Fruit fly (Drosophila melanogaster) whole organism, adult: ENCODE measurements around the gene bb8.

Experiments
- CG11617 ChIP-seq: fragments of 200-800 bp; sonication (Bioruptor generic); optimal IDR thresholded peaks from 2 replicates; lab custom pipeline; 2017; ENCODE audit warnings: mild to moderate bottlenecking, missing biosample characterization, missing genetic modification reagents, missing genetic modification characterization
- CG12768 ChIP-seq: fragments of 200-800 bp; sonication (Bioruptor generic); optimal IDR thresholded peaks from 2 replicates; lab custom pipeline; 2017; ENCODE audit warnings: missing biosample characterization, missing genetic modification characterization, mild to moderate bottlenecking, moderate library complexity, missing genetic modification reagents
- CG14711 ChIP-seq: fragments of 200-800 bp; sonication (Bioruptor generic); optimal IDR thresholded peaks from 2 replicates; lab custom pipeline; 2018; ENCODE audit warnings: missing biosample characterization, mild to moderate bottlenecking, missing genetic modification characterization, moderate library complexity
- CG1620 ChIP-seq: fragments of 200-800 bp; sonication (Bioruptor generic); optimal IDR thresholded peaks from 2 replicates; lab custom pipeline; 2016; ENCODE audit warnings: missing biosample characterization, missing genetic modification characterization
- CG33017 ChIP-seq: fragments of 200-800 bp; sonication (Bioruptor generic); optimal IDR thresholded peaks from 2 replicates; lab custom pipeline; 2018; ENCODE audit warnings: missing biosample characterization, mild to moderate bottlenecking, missing genetic modification characterization, moderate library complexity
- CG5204 ChIP-seq: fragments of 200-800 bp; sonication (Bioruptor generic); optimal IDR thresholded peaks from 2 replicates; lab custom pipeline; 2016; ENCODE audit warnings: missing biosample characterization, missing genetic modification characterization
- CG7045 ChIP-seq: fragments of 200-800 bp; sonication (Bioruptor generic); optimal IDR thresholded peaks from 2 replicates; lab custom pipeline; 2017; ENCODE audit warnings: missing biosample characterization, mild to moderate bottlenecking, missing genetic modification characterization
- CG7101 ChIP-seq: fragments of 200-800 bp; sonication (Bioruptor generic); optimal IDR thresholded peaks from 2 replicates; lab custom pipeline; 2018; ENCODE audit warnings: missing biosample characterization, mild to moderate bottlenecking, missing genetic modification characterization, moderate library complexity
- Clk ChIP-seq: fragments of 200-800 bp; sonication (Bioruptor generic); optimal IDR thresholded peaks from 2 replicates; lab custom pipeline; 2017; ENCODE audit warnings: missing biosample characterization, missing genetic modification characterization
- Crg-1 ChIP-seq: fragments of 200-800 bp; sonication (Bioruptor generic); optimal IDR thresholded peaks from 2 replicates; lab custom pipeline; 2016; ENCODE audit warnings: missing biosample characterization, missing genetic modification characterization
- Hr96 ChIP-seq: fragments of 200-800 bp; sonication (Bioruptor generic); optimal IDR thresholded peaks from 2 replicates; lab custom pipeline; 2016; ENCODE audit warnings: missing biosample characterization, missing genetic modification characterization
- Mnt ChIP-seq: fragments of 200-800 bp; sonication (Bioruptor generic); optimal IDR thresholded peaks from 2 replicates; lab custom pipeline; 2016; ENCODE audit warnings: missing biosample characterization, mild to moderate bottlenecking, missing genetic modification characterization
- bab1 ChIP-seq: fragments of 200-800 bp; sonication (Bioruptor generic); optimal IDR thresholded peaks from 3 replicates; lab custom pipeline; 2019; ENCODE audit warnings: missing biosample characterization, mild to moderate bottlenecking, missing genetic modification characterization, moderate library complexity
- cic ChIP-seq: fragments of 200-800 bp; sonication (Bioruptor generic); optimal IDR thresholded peaks from 2 replicates; lab custom pipeline; 2017; ENCODE audit warnings: missing biosample characterization, mild to moderate bottlenecking, missing genetic modification characterization, moderate library complexity
- cnc ChIP-seq, 2 experiments: fragments of >200 bp; optimal IDR thresholded peaks; 2 replicates each; lab custom pipeline; 2017
- kay ChIP-seq: fragments of 200-800 bp; sonication (Bioruptor generic); peaks from one replicate; lab custom pipeline; 2016; ENCODE audit warnings: missing biosample characterization, missing genetic modification characterization, borderline replicate concordance
- ovo ChIP-seq: fragments of 200-800 bp; sonication (Bioruptor generic); optimal IDR thresholded peaks from 2 replicates; lab custom pipeline; 2016; ENCODE audit warnings: missing biosample characterization, missing genetic modification characterization
- pad ChIP-seq: fragments of 200-800 bp; sonication (Bioruptor generic); optimal IDR thresholded peaks from 3 replicates; lab custom pipeline; 2017; ENCODE audit warnings: missing biosample characterization, missing genetic modification characterization, mild to moderate bottlenecking, moderate library complexity, missing genetic modification reagents
- tj ChIP-seq: fragments of 200-800 bp; sonication (Bioruptor generic); optimal IDR thresholded peaks from 3 replicates; lab custom pipeline; 2017; ENCODE audit warnings: missing biosample characterization, mild to moderate bottlenecking, missing genetic modification characterization, moderate library complexity
- toe ChIP-seq: fragments of 200-800 bp; sonication (Bioruptor generic); optimal IDR thresholded peaks from 2 replicates; lab custom pipeline; 2016; ENCODE audit warnings: missing biosample characterization, missing genetic modification characterization

bb8 gene

dm6 chr3R:23290089-23290488 lies at the start of gene bb8:
Gene bb8, minus strand, starts transcription at chr3R:23290189.
- TF ChIP-seq pad (no peak), Crg-1 (GFP tag; lab: Kevin White, UChicago) (no peak), CG7101 (tag; lab: Kevin White, UChicago) (no peak), toe (no peak)

dm6 chr3R:23338290-23338689 lies 48.3 kb upstream of the bb8 start:
- TF ChIP-seq Clk (no peak), CG12768 (peak; percentile 15), CG7045 (GFP tag; lab: Kevin White, UChicago) (no peak), Crg-1 (GFP tag; lab: Kevin White, UChicago) (no peak)

- TF ChIP-seq kay (GFP tag; lab: Kevin White, UChicago), result peak; percentile 88
- no peak for TF ChIP-seq tj (GFP tag; lab: Kevin White, UChicago)
- TF ChIP-seq CG5204 (GFP tag; lab: Kevin White, UChicago), result no peak
- peak; percentile 28 for TF ChIP-seq CG33017 (tag; lab: Kevin White, UChicago)
- peak; percentile 5 for TF ChIP-seq CG7101 (tag; lab: Kevin White, UChicago)
- no peak for TF ChIP-seq CG11617 (GFP tag; lab: Kevin White, UChicago)
- peak; percentile 18 for TF ChIP-seq CG14711
Observed at dm6 chr3R:23337183-23337825, 47.3 kb upstream of the bb8 start.

DNA sequence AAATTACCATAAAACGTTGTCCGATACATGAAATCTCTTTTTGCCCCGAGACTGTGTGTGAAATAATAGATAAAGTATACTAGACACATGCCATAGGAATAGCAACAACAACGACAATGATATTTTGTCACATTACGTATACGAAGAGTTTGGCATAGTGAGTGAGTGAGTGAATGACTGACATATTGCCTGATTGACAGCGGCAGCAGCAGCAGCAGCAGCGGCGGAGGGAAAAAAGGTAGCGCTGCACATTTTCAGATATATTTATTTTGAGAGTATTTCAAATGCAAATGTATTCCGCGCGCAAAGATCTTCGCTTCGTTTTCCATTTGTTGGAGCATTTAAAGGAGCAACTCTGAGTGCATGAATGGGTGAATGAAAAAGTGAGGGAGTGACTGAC lies 46.5 kb upstream of the bb8 start:
- TF ChIP-seq ovo (GFP tag; lab: Kevin White, UChicago), result no peak
- no peak for TF ChIP-seq tj (GFP tag; lab: Kevin White, UChicago)
- no peak for TF ChIP-seq bab1
- no peak for TF ChIP-seq Crg-1 (GFP tag; lab: Kevin White, UChicago)
- TF ChIP-seq CG14711, result no peak
- TF ChIP-seq CG33017 (tag; lab: Kevin White, UChicago), result no peak
- TF ChIP-seq Mnt (GFP tag; lab: Kevin White, UChicago), result no peak
- no peak for TF ChIP-seq cic (GFP tag; lab: Kevin White, UChicago)
- TF ChIP-seq CG1620 (GFP tag; lab: Kevin White, UChicago), result no peak
- no peak for TF ChIP-seq CG7045 (GFP tag; lab: Kevin White, UChicago)
- TF ChIP-seq CG7101 (tag; lab: Kevin White, UChicago), result no peak
- TF ChIP-seq Hr96 (GFP tag; lab: Kevin White, UChicago), result no peak
- no peak for TF ChIP-seq CG5204 (GFP tag; lab: Kevin White, UChicago)
- no peak for TF ChIP-seq pad
- TF ChIP-seq kay (GFP tag; lab: Kevin White, UChicago), result no peak
- no peak for TF ChIP-seq cnc (optimal IDR thresholded peaks at IDR 0.05; lab: Kevin White, UChicago)
- no peak for TF ChIP-seq toe
- TF ChIP-seq CG12768, result no peak

DNA sequence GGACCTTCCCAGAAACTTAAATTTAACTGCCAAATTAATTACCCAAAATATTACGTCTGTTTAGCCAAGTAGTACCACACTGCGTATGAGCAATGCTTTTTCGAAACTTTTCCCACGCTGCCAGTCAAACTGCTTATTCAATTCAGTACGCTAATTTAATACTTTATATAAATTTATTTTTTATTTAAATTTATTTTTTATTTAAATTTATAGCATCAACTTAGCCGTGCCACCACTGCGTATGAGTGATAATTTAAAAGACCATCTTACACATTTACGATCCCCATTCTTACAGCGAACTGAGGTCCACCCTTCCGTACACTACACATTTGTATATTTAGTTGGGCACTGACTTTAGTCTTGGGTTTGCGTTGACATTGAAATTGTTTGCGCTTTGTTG lies 45.6 kb upstream of the bb8 start:
- no peak for TF ChIP-seq CG5204 (GFP tag; lab: Kevin White, UChicago)
- no peak for TF ChIP-seq cnc (optimal IDR thresholded peaks at IDR 0.05; lab: Kevin White, UChicago)
- TF ChIP-seq cic (GFP tag; lab: Kevin White, UChicago), result no peak
- no peak for TF ChIP-seq Crg-1 (GFP tag; lab: Kevin White, UChicago)
- peak; percentile 82 for TF ChIP-seq kay (GFP tag; lab: Kevin White, UChicago)
- TF ChIP-seq CG33017 (tag; lab: Kevin White, UChicago), result peak; percentile 67
- TF ChIP-seq Hr96 (GFP tag; lab: Kevin White, UChicago), result peak; percentile 15
- peak; percentile 15 for TF ChIP-seq tj (GFP tag; lab: Kevin White, UChicago)
- no peak for TF ChIP-seq Mnt (GFP tag; lab: Kevin White, UChicago)
- peak; percentile 61 for TF ChIP-seq CG7045 (GFP tag; lab: Kevin White, UChicago)
- no peak for TF ChIP-seq CG1620 (GFP tag; lab: Kevin White, UChicago)
- TF ChIP-seq Clk, result no peak
- no peak for TF ChIP-seq bab1
- TF ChIP-seq CG14711, result peak; percentile 52
- TF ChIP-seq pad, result peak; percentile 22
- TF ChIP-seq CG11617 (GFP tag; lab: Kevin White, UChicago), result peak; percentile 59
- TF ChIP-seq CG7101 (tag; lab: Kevin White, UChicago), result peak; percentile 76
- peak; percentile 23 for TF ChIP-seq ovo (GFP tag; lab: Kevin White, UChicago)
- no peak for TF ChIP-seq toe
- peak; percentile 46 for TF ChIP-seq CG12768

dm6 chr3R:23334866-23335265 lies 44.9 kb upstream of the bb8 start:
- TF ChIP-seq Clk (no peak), Hr96 (GFP tag; lab: Kevin White, UChicago) (no peak), Crg-1 (GFP tag; lab: Kevin White, UChicago) (no peak), kay (GFP tag; lab: Kevin White, UChicago) (no peak), cic (GFP tag; lab: Kevin White, UChicago) (no peak), CG12768 (no peak), pad (no peak), CG7045 (GFP tag; lab: Kevin White, UChicago) (no peak), toe (no peak), CG7101 (tag; lab: Kevin White, UChicago) (peak; percentile 3), cnc (optimal IDR thresholded peaks at IDR 0.05; lab: Kevin White, UChicago) (no peak), tj (GFP tag; lab: Kevin White, UChicago) (no peak), CG14711 (peak; percentile 7), CG11617 (GFP tag; lab: Kevin White, UChicago) (no peak), CG1620 (GFP tag; lab: Kevin White, UChicago) (no peak), CG33017 (tag; lab: Kevin White, UChicago) (no peak), bab1 (no peak), Mnt (GFP tag; lab: Kevin White, UChicago) (no peak), ovo (GFP tag; lab: Kevin White, UChicago) (no peak), CG5204 (GFP tag; lab: Kevin White, UChicago) (peak; percentile 53)
